Fruit fly (Drosophila melanogaster): ENCODE measurements around the gene CG17294.

CG17294 gene

DNA sequence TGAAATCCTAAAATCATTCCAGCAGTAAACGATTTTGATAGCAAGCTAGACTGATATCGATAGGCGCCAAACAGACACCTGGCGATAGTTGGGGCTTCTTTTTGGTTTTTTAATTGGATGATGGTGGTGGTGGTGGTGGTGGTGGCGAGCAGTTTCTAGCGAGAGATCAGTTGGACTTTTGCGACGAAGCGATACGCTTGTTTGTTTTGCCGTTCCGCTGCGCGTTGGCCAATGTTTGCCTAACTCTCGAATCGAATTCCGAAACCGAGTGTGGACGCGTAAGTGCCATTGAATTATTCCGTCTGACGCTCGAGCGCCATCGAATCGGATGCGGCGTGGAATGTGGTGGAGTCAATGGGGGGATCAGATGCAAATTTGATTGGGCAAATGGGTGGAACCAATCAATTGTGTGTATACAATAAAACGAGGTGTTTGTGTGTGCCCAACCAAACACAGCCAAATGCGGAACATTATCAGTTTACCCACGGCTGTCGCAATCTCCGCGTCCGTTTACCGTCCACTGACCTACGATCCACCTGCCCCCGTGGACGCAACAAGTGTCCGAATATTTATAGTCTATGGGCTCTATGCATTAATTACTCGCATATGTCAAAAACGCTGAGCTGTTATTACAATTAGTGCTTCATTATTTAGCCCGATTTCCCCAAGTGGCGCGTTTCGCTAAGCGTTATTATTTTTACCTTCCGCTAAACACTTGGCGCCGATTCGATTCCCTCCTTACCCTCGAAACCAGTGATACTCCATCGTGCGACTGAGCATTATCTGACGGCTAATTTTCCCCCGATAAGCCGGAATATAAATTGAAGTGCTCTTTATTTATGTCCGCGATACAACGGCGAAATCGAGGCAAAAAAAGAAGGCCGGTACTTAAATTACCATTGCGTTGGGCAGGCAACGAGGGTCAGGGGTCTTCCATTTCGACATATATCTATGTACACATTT, 6.2 kb upstream of the CG17294 start, which contains the start of gene CG17292 (continued):
- TF ChIP-seq CG9727 (GFP tag; optimal IDR thresholded peaks at IDR 0.05) (peak; percentile 45), cwo (GFP tag; optimal IDR thresholded peaks at IDR 0.05) (peak; percentile 52), Nf-YC (tag; optimal IDR thresholded peaks at IDR 0.05) (peak; percentile 97), Sox100B (GFP tag; optimal IDR thresholded peaks at IDR 0.05) (peak; percentile 5), CG10462 (GFP tag; optimal IDR thresholded peaks at IDR 0.05) (no peak), CG4730 (GFP tag; IDR thresholded peaks at IDR 0.05) (no peak), ATbp (GFP tag; optimal IDR thresholded peaks at IDR 0.05) (peak; percentile 78), Atf3 (GFP tag; optimal IDR thresholded peaks at IDR 0.05) (no peak), CG8924 (tag; optimal IDR thresholded peaks at IDR 0.05) (peak; percentile 43), ftz-f1 (GFP tag; optimal IDR thresholded peaks at IDR 0.05) (peak; percentile 67), Hr78 (GFP tag; optimal IDR thresholded peaks at IDR 0.05) (peak in 1 of 2 experiments; percentile 73), Dref (GFP tag; IDR thresholded peaks at IDR 0.05) (peak; percentile 88), Mad (GFP tag; optimal IDR thresholded peaks at IDR 0.05) (peak; percentile 42), Sry-β (GFP tag; optimal IDR thresholded peaks at IDR 0.05) (no peak), Elba2 (GFP tag; optimal IDR thresholded peaks at IDR 0.05) (no peak), nerfin-2 (GFP tag; IDR thresholded peaks at IDR 0.05; ENCODE audit: partially characterized antibody) (peak; percentile 83), gt (GFP tag; IDR thresholded peaks at IDR 0.05) (no peak), Pdp1 (GFP tag; optimal IDR thresholded peaks at IDR 0.05) (peak in 1 of 2 experiments; percentile 56), Ptx1 (GFP tag; IDR thresholded peaks at IDR 0.05) (no peak), CG34376 (GFP tag; optimal IDR thresholded peaks at IDR 0.05) (peak; percentile 79), CG6683 (GFP tag; optimal IDR thresholded peaks at IDR 0.05) (no peak), CG4404 (GFP tag; IDR thresholded peaks at IDR 0.05) (no peak), eyg (GFP tag; optimal IDR thresholded peaks at IDR 0.05) (peak; percentile 15), CG6813 (GFP tag; optimal IDR thresholded peaks at IDR 0.05) (peak; percentile 17), CG13424 (tag; optimal IDR thresholded peaks at IDR 0.05) (peak; percentile 61), grau (tag; optimal IDR thresholded peaks at IDR 0.05) (peak; percentile 39), Hsf (GFP tag; optimal IDR thresholded peaks at IDR 0.05) (no peak), CHES-1-like (GFP tag; optimal IDR thresholded peaks at IDR 0.05) (peak; percentile 27), NfI (GFP tag; optimal IDR thresholded peaks at IDR 0.05) (peak; percentile 27), HLH4C (GFP tag; IDR thresholded peaks at IDR 0.05; ENCODE audit: partially characterized antibody) (peak; percentile 89), Spps (tag; optimal IDR thresholded peaks at IDR 0.05) (no peak), abd-A (tag; optimal IDR thresholded peaks at IDR 0.05) (peak; percentile 91), Nf-YA (GFP tag; IDR thresholded peaks at IDR 0.05) (peak; percentile 41; the same call in 1 of the 2 replicates), pita (GFP tag; optimal IDR thresholded peaks at IDR 0.05) (no peak), sna (GFP tag; IDR thresholded peaks at IDR 0.05; ENCODE audit: partially characterized antibody) (peak; percentile 89), cato (GFP tag; optimal IDR thresholded peaks at IDR 0.05; ENCODE audit: borderline replicate concordance) (no peak), ash1 (GFP tag; optimal IDR thresholded peaks at IDR 0.05) (no peak), PHDP (tag; optimal IDR thresholded peaks at IDR 0.05) (peak; percentile 54), pnt (GFP tag; optimal IDR thresholded peaks at IDR 0.05) (no peak), crc (GFP tag; optimal IDR thresholded peaks at IDR 0.05) (no peak), CG11560 (tag; IDR thresholded peaks at IDR 0.05) (no peak), CG4360 (GFP tag; IDR thresholded peaks at IDR 0.05) (no peak), CTCF (GFP tag; optimal IDR thresholded peaks at IDR 0.05) (peak; percentile 57), dm (GFP tag; optimal IDR thresholded peaks at IDR 0.05) (no peak), gce (GFP tag; IDR thresholded peaks at IDR 0.05) (peak; percentile 75; the same call in 1 of the 3 replicates), CG14441 (GFP tag; IDR thresholded peaks at IDR 0.05) (peak; percentile 53; the same call in 1 of the 2 replicates), CG5180 (GFP tag; optimal IDR thresholded peaks at IDR 0.05) (peak; percentile 39), Antp (GFP tag; optimal IDR thresholded peaks at IDR 0.05) (peak; percentile 20)
